Worm (Caenorhabditis elegans) whole organism, young adult: ENCODE data around the gene C08F11.1.

Source experiments
- D2030.7 ChIP-seq: fragments of 200-800 bp; sonication (Bioruptor generic); IDR thresholded peaks from 2 replicates; pipeline ENCODE4 v1.3.6; 2022; ENCODE audit warnings: missing genetic modification reagents, missing genetic modification characterization, missing compliant biosample characterization
- F39B2.1 ChIP-seq: fragments of 200-800 bp; sonication (Bioruptor generic); IDR thresholded peaks from 2 replicates; pipeline ENCODE4 v1.3.6; 2022; ENCODE audit warnings: missing genetic modification reagents, missing genetic modification characterization, missing compliant biosample characterization
- ama-1 ChIP-seq, 3 experiments: fragments of 150-350 bp in 1 of 3; sonication (generic microtip) in 2 of 3; optimal IDR thresholded peaks; 2 replicates each; lab custom pipeline; 2014 to 2018; ENCODE audit warnings: missing biosample characterization in 2 of 3, missing genetic modification characterization in 2 of 3, missing genetic modification reagents in 2 of 3
- cebp-1 ChIP-seq, 2 experiments: fragments of 200-800 bp in 1 of 2; sonication (Bioruptor generic) in 1 of 2; sonication (generic microtip) in 1 of 2; IDR thresholded peaks in 1 of 2; optimal IDR thresholded peaks in 1 of 2; 2 replicates each; pipeline versions ENCODE4 v1.3.6 to Lab custom; 2017 to 2022; ENCODE audit warnings: missing compliant biosample characterization in 2 of 2, missing genetic modification characterization in 2 of 2, mild to moderate bottlenecking in 1 of 2, missing genetic modification reagents in 1 of 2, moderate library complexity in 1 of 2
- lin-40 ChIP-seq: sonication (generic microtip); optimal IDR thresholded peaks from 2 replicates; lab custom pipeline; 2016; ENCODE audit warnings: missing genetic modification characterization, mild to moderate bottlenecking, missing compliant biosample characterization, missing genotype, missing genetic modification reagents
- madf-8 ChIP-seq: fragments of 200-800 bp; sonication (Bioruptor generic); conservative IDR thresholded peaks from 2 replicates; pipeline ENCODE4 v1.3.6; 2022; ENCODE audit warnings: missing genetic modification reagents, missing genetic modification characterization, missing compliant biosample characterization
- mel-28 ChIP-seq: sonication (generic microtip); optimal IDR thresholded peaks from 2 replicates; lab custom pipeline; 2016; ENCODE audit warnings: borderline replicate concordance, mild to moderate bottlenecking, missing genetic modification characterization, missing compliant biosample characterization
- nfya-2 ChIP-seq: fragments of 200-800 bp; sonication (Bioruptor generic); IDR thresholded peaks from 2 replicates; pipeline ENCODE4 v1.3.6; 2022; ENCODE audit warnings: missing genetic modification reagents, missing genetic modification characterization, missing compliant biosample characterization
- sea-2 ChIP-seq: fragments of 200-800 bp; sonication (Bioruptor generic); IDR thresholded peaks from 2 replicates; pipeline ENCODE4 v1.3.6; 2022; ENCODE audit warnings: missing genetic modification characterization, missing compliant biosample characterization
- snpc-4 ChIP-seq, 5 experiments: fragments of 150-350 bp in 1 of 5; sonication (generic microtip) in 4 of 5; optimal IDR thresholded peaks; 2 replicates each; lab custom pipeline; 2014 to 2018; ENCODE audit warnings: missing genetic modification characterization in 5 of 5, missing biosample characterization in 3 of 5, antibody characterized with exemption in 2 of 5, mild to moderate bottlenecking in 2 of 5, missing compliant biosample characterization in 2 of 5, missing genotype in 2 of 5, moderate library complexity in 2 of 5, missing genetic modification reagents in 1 of 5
- unc-62 ChIP-seq: fragments of 150-350 bp; optimal IDR thresholded peaks from 2 replicates; lab custom pipeline; 2014; ENCODE audit warnings: missing biosample characterization, missing genetic modification reagents, missing genetic modification characterization
- zfh-2 ChIP-seq: fragments of 200-800 bp; sonication (Bioruptor generic); conservative IDR thresholded peaks from 2 replicates; pipeline ENCODE4 v1.3.6; 2022; ENCODE audit warnings: missing genetic modification reagents, missing genetic modification characterization, missing compliant biosample characterization
- ztf-22 ChIP-seq: fragments of 200-800 bp; sonication (Bioruptor generic); optimal IDR thresholded peaks from 2 replicates; lab custom pipeline; 2018; ENCODE audit warnings: mild to moderate bottlenecking, missing genetic modification characterization, moderate library complexity, missing compliant biosample characterization
- ztf-28 ChIP-seq: fragments of 200-800 bp; sonication (Bioruptor generic); IDR thresholded peaks from 2 replicates; pipeline ENCODE4 v1.3.6; 2022; ENCODE audit warnings: missing genetic modification reagents, missing genetic modification characterization, missing compliant biosample characterization

DNA sequence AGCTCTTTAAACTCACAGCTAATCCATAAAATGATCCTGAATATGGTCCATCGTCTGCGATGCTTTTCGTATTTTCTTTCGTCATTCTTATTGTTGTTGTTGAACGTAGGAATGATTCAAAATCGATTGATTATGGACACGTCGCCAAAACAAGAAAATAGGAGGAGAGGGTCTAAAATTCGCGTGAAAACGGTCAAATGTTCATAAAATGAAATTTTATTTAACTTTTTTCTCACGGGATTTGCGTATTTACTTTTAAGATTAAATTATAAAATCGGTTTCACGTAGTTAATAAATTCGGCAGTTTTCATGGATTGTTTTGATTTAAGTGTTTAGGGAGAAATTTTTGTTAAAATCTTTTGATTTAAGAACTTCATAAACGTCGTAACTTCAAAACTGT lies 25.5 kb downstream of the C08F11.1 start, which contains the start of gene C08F11.10:
- TF ChIP-seq ztf-28 (GFP tag; lab: Robert Waterston, UW) (no peak), ama-1 (optimal IDR thresholded peaks at IDR 0.05; lab: Kevin White, UChicago) (no peak), ama-1 (GFP tag; optimal IDR thresholded peaks at IDR 0.05; lab: Kevin White, UChicago) (no peak), unc-62 (GFP tag; lab: Kevin White, UChicago) (no peak), nfya-2 (GFP tag; lab: Robert Waterston, UW) (no peak), madf-8 (GFP tag; lab: Robert Waterston, UW) (no peak), sea-2 (GFP tag; lab: Robert Waterston, UW) (no peak), cebp-1 (GFP tag; IDR thresholded peaks at IDR 0.05; lab: Robert Waterston, UW) (no peak), cebp-1 (tag; optimal IDR thresholded peaks at IDR 0.05; lab: Kevin White, UChicago) (no peak), F39B2.1 (no peak), snpc-4 (GFP tag; optimal IDR thresholded peaks at IDR 0.05; lab: Kevin White, UChicago) (no peak), snpc-4 (tag; optimal IDR thresholded peaks at IDR 0.05; lab: Kevin White, UChicago) (no peak), zfh-2 (GFP tag; lab: Robert Waterston, UW) (no peak), ztf-22 (GFP tag; lab: Kevin White, UChicago) (no peak), lin-40 (tag; lab: Kevin White, UChicago) (no peak), mel-28 (tag; lab: Kevin White, UChicago) (no peak), D2030.7 (GFP tag; lab: Robert Waterston, UW) (no peak)
